Fruit fly (Drosophila melanogaster): ENCODE results near the gene CG31195.

DNA sequence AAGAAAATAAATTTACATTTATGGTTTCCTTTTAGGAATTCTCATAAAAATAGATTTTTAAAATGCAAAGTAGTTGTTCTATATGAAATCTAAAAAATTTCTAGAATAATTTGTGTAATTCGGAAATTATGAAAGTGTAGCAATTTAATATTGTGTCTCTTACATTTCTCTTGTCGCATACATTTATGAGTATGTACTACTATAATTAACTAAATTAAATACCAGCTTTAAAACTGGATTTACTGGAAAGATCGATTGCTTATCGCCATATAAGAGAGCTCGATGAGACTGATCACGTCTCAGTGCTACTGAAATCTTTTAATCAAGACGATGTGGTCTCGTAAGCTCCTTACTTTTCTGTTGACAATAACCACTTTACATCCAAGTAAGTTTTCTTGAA lies 30.8 kb downstream of the CG31195 start, which contains the start of gene CG31205:
- TF ChIP-seq CTCF (optimal IDR thresholded peaks at IDR 0.05) (no peak), CG8478 (optimal IDR thresholded peaks at IDR 0.05) (no peak)
